Worm (Caenorhabditis elegans) whole organism, mixed stage, embryonic: ENCODE data around the gene Y116A8C.9.

ENCODE experiments used
- blmp-1 ChIP-seq: fragments of 150-350 bp; optimal IDR thresholded peaks from 2 replicates; lab custom pipeline; 2014; ENCODE audit warnings: missing biosample characterization, missing genetic modification characterization
- ceh-83 ChIP-seq: fragments of 200-800 bp; sonication (Bioruptor generic); optimal IDR thresholded peaks from 2 replicates; lab custom pipeline; 2018; ENCODE audit warnings: mild to moderate bottlenecking, missing genetic modification characterization, missing compliant biosample characterization
- ham-2 ChIP-seq: fragments of 200-800 bp; sonication (Bioruptor generic); optimal IDR thresholded peaks from 2 replicates; lab custom pipeline; 2018; ENCODE audit warnings: mild to moderate bottlenecking, missing genetic modification characterization, missing compliant biosample characterization
- nhr-237 ChIP-seq: fragments of 150-350 bp; optimal IDR thresholded peaks from 2 replicates; lab custom pipeline; 2014; ENCODE audit warnings: missing biosample characterization, missing genetic modification characterization
- nhr-76 ChIP-seq: sonication (generic microtip); optimal IDR thresholded peaks from 2 replicates; lab custom pipeline; 2017; ENCODE audit warnings: missing biosample characterization, missing genetic modification characterization
- snpc-4 ChIP-seq: fragments of 150-350 bp; optimal IDR thresholded peaks from 2 replicates; lab custom pipeline; 2014; ENCODE audit warnings: missing biosample characterization, missing genetic modification characterization
- unc-62 ChIP-seq: fragments of 150-350 bp; optimal IDR thresholded peaks from 2 replicates; lab custom pipeline; 2014; ENCODE audit warnings: missing biosample characterization, missing genetic modification reagents, missing genetic modification characterization

DNA sequence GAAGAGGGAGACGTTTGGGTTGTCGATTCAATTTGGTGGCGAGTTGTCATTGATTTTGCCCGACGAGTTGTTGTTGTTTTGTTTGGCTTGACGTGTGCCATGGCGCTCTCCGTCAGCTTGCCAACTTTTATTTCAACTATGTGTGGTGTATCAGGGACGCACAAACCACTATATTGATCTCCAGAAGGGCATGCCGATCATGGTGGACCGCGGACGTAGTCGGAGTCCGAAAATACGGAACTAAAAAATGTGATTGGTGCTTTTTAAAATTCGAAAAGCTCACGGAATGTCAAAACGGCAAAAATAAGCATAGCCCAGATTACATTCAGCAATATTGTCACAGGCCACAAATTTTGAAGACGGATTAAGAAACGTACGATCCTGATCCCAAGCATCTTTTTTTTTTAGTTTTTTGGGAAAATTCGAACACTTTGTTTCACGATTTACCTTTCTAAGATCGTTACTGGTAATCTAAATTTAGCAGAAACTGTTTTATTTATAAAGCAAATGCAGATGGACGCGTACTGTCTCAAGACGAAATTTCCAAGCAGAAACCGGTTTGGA, 27.3 kb downstream of the Y116A8C.9 start, which contains the start of the genes Y116A8C.470 and Y116A8C.463:
- TF ChIP-seq unc-62 (GFP tag; lab: Kevin White, UChicago) (no peak), nhr-237 (tag; lab: Kevin White, UChicago) (no peak), ham-2 (GFP tag; lab: Kevin White, UChicago) (no peak), nhr-76 (tag; lab: Kevin White, UChicago) (no peak), snpc-4 (tag; lab: Kevin White, UChicago) (no peak), blmp-1 (no peak), ceh-83 (GFP tag; lab: Kevin White, UChicago) (no peak)
